Worm (Caenorhabditis elegans) whole organism, early embryonic: ENCODE results near the gene F26F12.3.

Source experiments
- B0310.2 ChIP-seq: sonication (generic microtip); optimal IDR thresholded peaks from 2 replicates; lab custom pipeline; 2016; ENCODE audit warnings: mild to moderate bottlenecking, missing genetic modification characterization, missing compliant biosample characterization
- F13C5.2 ChIP-seq: sonication (generic microtip); optimal IDR thresholded peaks from 2 replicates; lab custom pipeline; 2017; ENCODE audit warnings: mild to moderate bottlenecking, missing genetic modification characterization, inconsistent platforms, missing compliant biosample characterization
- ama-1 ChIP-seq: fragments of 150-350 bp; optimal IDR thresholded peaks from 2 replicates; lab custom pipeline; 2014
- flt-1 ChIP-seq: fragments of 200-800 bp; sonication (Bioruptor generic); IDR thresholded peaks from 2 replicates; pipeline ENCODE4 v1.3.6; 2022; ENCODE audit warnings: missing genetic modification characterization, missing compliant biosample characterization
- tbx-11 ChIP-seq: fragments of 200-800 bp; sonication (Bioruptor generic); IDR thresholded peaks from 2 replicates; pipeline ENCODE4 v1.3.6; 2022; ENCODE audit warnings: missing genetic modification characterization, missing compliant biosample characterization

DNA sequence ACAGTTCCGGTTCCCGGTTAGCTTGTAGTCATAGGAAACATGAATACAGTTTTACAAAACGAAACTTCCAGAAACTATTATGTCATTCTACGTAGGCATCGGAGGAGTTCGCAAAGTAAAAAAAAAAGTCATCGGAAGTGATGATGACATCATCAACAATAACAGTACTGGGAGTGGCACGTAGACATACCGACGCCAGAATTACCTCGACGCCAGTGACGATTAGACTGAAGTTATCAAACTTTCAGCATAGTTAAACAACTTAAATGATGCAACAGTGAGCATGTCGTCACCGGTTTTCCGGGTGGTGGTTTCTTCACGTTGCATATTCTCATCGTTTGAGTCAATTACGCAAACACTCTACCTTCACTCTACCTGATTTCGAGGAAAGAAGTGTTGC lies 25.1 kb downstream of the F26F12.3 start:
- TF ChIP-seq tbx-11 (GFP tag; lab: Robert Waterston, UW) (no peak), F13C5.2 (tag; lab: Kevin White, UChicago) (no peak), B0310.2 (tag; lab: Kevin White, UChicago) (no peak), ama-1 (lab: Kevin White, UChicago) (no peak), flt-1 (GFP tag; lab: Robert Waterston, UW) (no peak)
